Worm (Caenorhabditis elegans): ENCODE measurements around the gene mab-9.

DNA sequence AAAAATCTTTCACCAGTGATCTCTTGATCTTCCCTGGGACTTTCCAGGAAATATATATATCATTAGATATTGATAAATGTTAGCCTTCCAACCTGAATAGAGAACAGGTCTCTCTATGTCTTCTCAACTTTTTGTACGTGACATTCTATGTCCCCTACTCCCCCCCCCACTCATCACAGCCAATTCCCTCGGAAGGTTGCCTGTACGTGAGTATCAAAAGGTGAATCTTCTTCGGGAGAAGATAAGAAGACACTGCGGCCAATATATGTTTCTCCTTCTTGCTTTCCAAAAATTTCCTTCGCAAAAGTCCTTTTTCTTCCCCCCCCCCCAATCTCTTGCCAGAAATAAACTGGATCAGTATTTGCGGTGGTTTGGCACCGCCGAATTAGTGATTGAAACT lies 26.6 kb downstream of the mab-9 start:
- TF ChIP-seq nhr-76 (tag; optimal IDR thresholded peaks at IDR 0.05) = no peak
- TF ChIP-seq unc-62 (GFP tag; optimal IDR thresholded peaks at IDR 0.05) = no peak
